Fruit fly (Drosophila melanogaster) whole organism, embryonic: ENCODE results near the gene Hinfp.
A peak's percentile ranks its signal among the peaks of the same experiment; 100 is the strongest.

Source experiments
- Abd-B ChIP-seq: fragments of 200-800 bp; sonication (Bioruptor generic); optimal IDR thresholded peaks from 2 replicates; lab custom pipeline; 2018; ENCODE audit warnings: missing biosample characterization, mild to moderate bottlenecking, missing genetic modification characterization, moderate library complexity
- Atf6 ChIP-seq: fragments of 200-800 bp; sonication (Bioruptor generic); IDR thresholded peaks from 2 replicates; pipeline ENCODE4 v1.3.6; 2022; ENCODE audit warnings: missing biosample characterization, missing genetic modification characterization
- BEAF-32 ChIP-seq: fragments of 200-800 bp; sonication (Bioruptor generic); optimal IDR thresholded peaks from 3 replicates; lab custom pipeline; 2017; ENCODE audit warnings: missing biosample characterization, missing genetic modification characterization, mild to moderate bottlenecking, moderate library complexity, missing genetic modification reagents
- BtbVII ChIP-seq: fragments of 200-800 bp; sonication (Bioruptor generic); optimal IDR thresholded peaks from 3 replicates; lab custom pipeline; 2017; ENCODE audit warnings: missing biosample characterization, mild to moderate bottlenecking, missing genetic modification characterization
- CG10147 ChIP-seq: fragments of 200-800 bp; sonication (Bioruptor generic); optimal IDR thresholded peaks from 2 replicates; lab custom pipeline; 2019; ENCODE audit warnings: missing biosample characterization, mild to moderate bottlenecking, missing genetic modification characterization, moderate library complexity
- CG10209 ChIP-seq: fragments of 200-800 bp; sonication (Bioruptor generic); optimal IDR thresholded peaks from 3 replicates; lab custom pipeline; 2017; ENCODE audit warnings: missing biosample characterization, mild to moderate bottlenecking, missing genetic modification characterization, missing genetic modification reagents
- CG10321 ChIP-seq: fragments of 200-800 bp; sonication (Bioruptor generic); IDR thresholded peaks from 2 replicates; pipeline ENCODE4 v1.3.6; 2022; ENCODE audit warnings: missing biosample characterization, missing genetic modification characterization
- CG10543 ChIP-seq: fragments of 200-800 bp; sonication (Bioruptor generic); optimal IDR thresholded peaks from 3 replicates; lab custom pipeline; 2017; ENCODE audit warnings: missing biosample characterization, mild to moderate bottlenecking, missing genetic modification characterization, moderate library complexity
- CG10654 ChIP-seq: fragments of 200-800 bp; sonication (Bioruptor generic); optimal IDR thresholded peaks from 2 replicates; lab custom pipeline; 2016; ENCODE audit warnings: missing biosample characterization, missing genetic modification characterization
- CG11504 ChIP-seq: fragments of 200-800 bp; sonication (Bioruptor generic); optimal IDR thresholded peaks from 3 replicates; lab custom pipeline; 2019; ENCODE audit warnings: missing biosample characterization, mild to moderate bottlenecking, missing genetic modification characterization, moderate library complexity
- CG12071 ChIP-seq: fragments of 200-800 bp; sonication (Bioruptor generic); optimal IDR thresholded peaks from 3 replicates; lab custom pipeline; 2018; ENCODE audit warnings: missing biosample characterization, mild to moderate bottlenecking, missing genetic modification characterization
- CG12299 ChIP-seq: fragments of 200-800 bp; sonication (Bioruptor generic); optimal IDR thresholded peaks from 2 replicates; lab custom pipeline; 2018; ENCODE audit warnings: missing biosample characterization, mild to moderate bottlenecking, missing genetic modification characterization
- CG13424 ChIP-seq: fragments of 200-800 bp; sonication (Bioruptor generic); optimal IDR thresholded peaks from 2 replicates; lab custom pipeline; 2019; ENCODE audit warnings: missing biosample characterization, mild to moderate bottlenecking, missing genetic modification characterization, moderate library complexity
- CG14050 ChIP-seq: fragments of 200-800 bp; sonication (Bioruptor generic); IDR thresholded peaks from 3 replicates; pipeline ENCODE4 v1.3.6; 2022; ENCODE audit warnings: missing biosample characterization, missing genetic modification characterization
- CG14441 ChIP-seq: fragments of 200-800 bp; sonication (Bioruptor generic); IDR thresholded peaks from 2 replicates; pipeline ENCODE4 v1.3.6; 2022; ENCODE audit warnings: missing biosample characterization, missing genetic modification characterization
- CG17385 ChIP-seq: fragments of 200-800 bp; sonication (Bioruptor generic); optimal IDR thresholded peaks from 3 replicates; lab custom pipeline; 2018; ENCODE audit warnings: missing biosample characterization, mild to moderate bottlenecking, missing genetic modification characterization
- CG2202 ChIP-seq: fragments of 200-800 bp; sonication (Bioruptor generic); optimal IDR thresholded peaks from 2 replicates; lab custom pipeline; 2018; ENCODE audit warnings: missing biosample characterization, mild to moderate bottlenecking, missing genetic modification characterization
- CG30431 ChIP-seq: fragments of 200-800 bp; sonication (Bioruptor generic); optimal IDR thresholded peaks from 2 replicates; lab custom pipeline; 2017; ENCODE audit warnings: missing biosample characterization, missing genetic modification characterization
- CG3065 ChIP-seq: fragments of 200-800 bp; sonication (Bioruptor generic); optimal IDR thresholded peaks from 2 replicates; lab custom pipeline; 2016; ENCODE audit warnings: missing biosample characterization, missing genetic modification characterization
- CG31365 ChIP-seq: fragments of 200-800 bp; sonication (Bioruptor generic); optimal IDR thresholded peaks from 2 replicates; lab custom pipeline; 2018; ENCODE audit warnings: missing biosample characterization, mild to moderate bottlenecking, missing genetic modification characterization
- CG31388 ChIP-seq: fragments of 200-800 bp; sonication (Bioruptor generic); optimal IDR thresholded peaks from 2 replicates; lab custom pipeline; 2016; ENCODE audit warnings: missing biosample characterization, missing genetic modification characterization
- CG32772 ChIP-seq: fragments of 200-800 bp; sonication (Bioruptor generic); IDR thresholded peaks from 2 replicates; pipeline ENCODE4 v1.3.6; 2022; ENCODE audit warnings: missing biosample characterization, missing genetic modification characterization
- CG4730 ChIP-seq: fragments of 200-800 bp; sonication (Bioruptor generic); IDR thresholded peaks from 2 replicates; pipeline ENCODE4 v1.3.6; 2022; ENCODE audit warnings: missing biosample characterization, missing genetic modification characterization
- CG5180 ChIP-seq: fragments of 200-800 bp; sonication (Bioruptor generic); optimal IDR thresholded peaks from 3 replicates; lab custom pipeline; 2017; ENCODE audit warnings: missing biosample characterization, missing genetic modification characterization, mild to moderate bottlenecking, moderate library complexity, missing genetic modification reagents
- CG9727 ChIP-seq: fragments of 200-800 bp; sonication (Bioruptor generic); optimal IDR thresholded peaks from 3 replicates; lab custom pipeline; 2017; ENCODE audit warnings: missing biosample characterization, mild to moderate bottlenecking, missing genetic modification characterization
- CG9797 ChIP-seq: fragments of 200-800 bp; sonication (Bioruptor generic); optimal IDR thresholded peaks from 3 replicates; lab custom pipeline; 2018; ENCODE audit warnings: missing biosample characterization, mild to moderate bottlenecking, missing genetic modification characterization
- CTCF ChIP-seq: fragments of 200-800 bp; sonication (Bioruptor generic); optimal IDR thresholded peaks from 2 replicates; lab custom pipeline; 2017; ENCODE audit warnings: missing biosample characterization, mild to moderate bottlenecking, missing genetic modification characterization, moderate library complexity
- D ChIP-seq, 2 experiments: fragments of 200-800 bp in 1 of 2; fragments of >200 bp in 1 of 2; sonication (Bioruptor generic) in 1 of 2; optimal IDR thresholded peaks; 2 replicates in 1 of 2; 3 replicates in 1 of 2; lab custom pipeline; 2017; ENCODE audit warnings: mild to moderate bottlenecking in 1 of 2, missing biosample characterization in 1 of 2, missing genetic modification characterization in 1 of 2, missing genetic modification reagents in 1 of 2
- Dip3 ChIP-seq: fragments of 200-800 bp; sonication (Bioruptor generic); optimal IDR thresholded peaks from 3 replicates; lab custom pipeline; 2016; ENCODE audit warnings: missing biosample characterization, missing genetic modification characterization
- HHEX ChIP-seq: fragments of 200-800 bp; sonication (Bioruptor generic); optimal IDR thresholded peaks from 3 replicates; lab custom pipeline; 2017; ENCODE audit warnings: missing biosample characterization, mild to moderate bottlenecking, missing genetic modification characterization, missing genetic modification reagents
- HLH54F ChIP-seq: fragments of 200-800 bp; sonication (Bioruptor generic); optimal IDR thresholded peaks from 3 replicates; lab custom pipeline; 2016; ENCODE audit warnings: missing biosample characterization, missing genetic modification characterization
- HLHmδ ChIP-seq: fragments of 200-800 bp; sonication (Bioruptor generic); optimal IDR thresholded peaks from 2 replicates; lab custom pipeline; 2018; ENCODE audit warnings: missing biosample characterization, mild to moderate bottlenecking, missing genetic modification characterization, moderate library complexity
- HmgZ ChIP-seq: fragments of 200-800 bp; sonication (Bioruptor generic); optimal IDR thresholded peaks from 2 replicates; lab custom pipeline; 2018; ENCODE audit warnings: missing biosample characterization, mild to moderate bottlenecking, missing genetic modification characterization
- Hsf ChIP-seq: fragments of 200-800 bp; sonication (Bioruptor generic); optimal IDR thresholded peaks from 3 replicates; lab custom pipeline; 2016; ENCODE audit warnings: missing biosample characterization, missing genetic modification characterization
- Nf-YA ChIP-seq: fragments of 200-800 bp; sonication (Bioruptor generic); IDR thresholded peaks from 2 replicates; pipeline ENCODE4 v1.3.6; 2022; ENCODE audit warnings: missing biosample characterization, missing genetic modification characterization
- Rfx ChIP-seq: fragments of 200-800 bp; sonication (Bioruptor generic); IDR thresholded peaks from 2 replicates; pipeline ENCODE4 v1.3.6; 2022; ENCODE audit warnings: missing biosample characterization, missing genetic modification characterization
- abd-A ChIP-seq: fragments of 200-800 bp; sonication (Bioruptor generic); optimal IDR thresholded peaks from 3 replicates; lab custom pipeline; 2019; ENCODE audit warnings: missing biosample characterization, mild to moderate bottlenecking, missing genetic modification characterization, moderate library complexity
- amos ChIP-seq: fragments of 200-800 bp; sonication (Bioruptor generic); IDR thresholded peaks from 2 replicates; pipeline ENCODE4 v1.3.6; 2022; ENCODE audit warnings: missing biosample characterization, missing genetic modification characterization; ENCODE audit not compliant: partially characterized antibody
- bsh ChIP-seq, 2 experiments: fragments of 200-800 bp; sonication (Bioruptor generic); optimal IDR thresholded peaks; 2 replicates each; lab custom pipeline; 2017 to 2018; ENCODE audit warnings: mild to moderate bottlenecking in 2 of 2, missing biosample characterization in 2 of 2, missing genetic modification characterization in 2 of 2, moderate library complexity in 1 of 2
- cato ChIP-seq: fragments of 200-800 bp; sonication (Bioruptor generic); optimal IDR thresholded peaks from 2 replicates; lab custom pipeline; 2016; ENCODE audit warnings: missing biosample characterization, missing genetic modification characterization, borderline replicate concordance
- crol ChIP-seq: fragments of 200-800 bp; sonication (Bioruptor generic); IDR thresholded peaks from 2 replicates; pipeline ENCODE4 v1.3.6; 2022; ENCODE audit warnings: missing biosample characterization, missing genetic modification characterization
- ems ChIP-seq: fragments of 200-800 bp; sonication (Bioruptor generic); optimal IDR thresholded peaks from 3 replicates; lab custom pipeline; 2016; ENCODE audit warnings: missing biosample characterization, missing genetic modification characterization
- ewg ChIP-seq: fragments of 200-800 bp; sonication (Bioruptor generic); optimal IDR thresholded peaks from 3 replicates; lab custom pipeline; 2017; ENCODE audit warnings: mild to moderate bottlenecking, missing biosample characterization, missing genetic modification reagents, missing genetic modification characterization
- lab ChIP-seq: fragments of 200-800 bp; sonication (Bioruptor generic); optimal IDR thresholded peaks from 3 replicates; lab custom pipeline; 2017; ENCODE audit warnings: missing biosample characterization, missing genetic modification characterization, mild to moderate bottlenecking, moderate library complexity, missing genetic modification reagents
- lola ChIP-seq, 3 experiments: fragments of >200 bp in 2 of 3; fragments of 200-800 bp in 1 of 3; sonication (Bioruptor generic) in 1 of 3; optimal IDR thresholded peaks; 2 replicates each; lab custom pipeline; 2017 to 2019; ENCODE audit warnings: missing biosample characterization in 3 of 3, missing genetic modification characterization in 3 of 3, mild to moderate bottlenecking in 1 of 3, moderate library complexity in 1 of 3
- pros ChIP-seq: fragments of 200-800 bp; sonication (Bioruptor generic); optimal IDR thresholded peaks from 3 replicates; lab custom pipeline; 2019; ENCODE audit warnings: missing biosample characterization, mild to moderate bottlenecking, missing genetic modification characterization, moderate library complexity
- salm ChIP-seq: fragments of 200-800 bp; sonication (Bioruptor generic); optimal IDR thresholded peaks from 2 replicates; lab custom pipeline; 2018; ENCODE audit warnings: missing biosample characterization, mild to moderate bottlenecking, missing genetic modification characterization
- sens ChIP-seq: fragments of 200-800 bp; sonication (Bioruptor generic); peaks from one replicate; lab custom pipeline; 2016; ENCODE audit warnings: missing biosample characterization, missing genetic modification characterization
- shn ChIP-seq: fragments of 200-800 bp; sonication (Bioruptor generic); optimal IDR thresholded peaks from 3 replicates; lab custom pipeline; 2016; ENCODE audit warnings: missing biosample characterization, missing genetic modification characterization
- zen ChIP-seq: fragments of 200-800 bp; sonication (Bioruptor generic); optimal IDR thresholded peaks from 3 replicates; lab custom pipeline; 2018; ENCODE audit warnings: missing biosample characterization, mild to moderate bottlenecking, missing genetic modification characterization, moderate library complexity
- zfh2 ChIP-seq: fragments of 200-800 bp; sonication (Bioruptor generic); optimal IDR thresholded peaks from 2 replicates; lab custom pipeline; 2016; ENCODE audit warnings: missing biosample characterization, missing genetic modification characterization

The Hinfp gene

DNA sequence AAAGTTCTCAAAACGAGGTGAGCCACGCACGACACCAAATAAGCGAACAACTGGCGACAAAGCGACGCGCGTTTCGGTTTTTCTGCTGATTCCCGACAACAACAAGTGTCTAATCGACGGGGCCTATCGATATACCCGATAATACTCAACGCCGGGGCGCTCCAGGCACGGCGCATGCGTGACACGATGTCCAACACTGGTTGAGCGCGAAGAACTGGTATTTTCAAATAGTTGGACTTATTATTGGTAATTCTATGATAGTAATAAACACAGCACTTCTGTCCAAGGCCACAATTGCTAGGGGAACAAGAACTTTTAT is 7.9 kb upstream of the Hinfp start (continued):
- TF ChIP-seq CG5180 (GFP tag; lab: Kevin White, UChicago) (no peak), CG31365 (no peak), salm (tag; lab: Kevin White, UChicago) (no peak), HLH54F (GFP tag; lab: Kevin White, UChicago) (no peak), CG9797 (GFP tag; lab: Kevin White, UChicago) (peak; percentile 38), CG10147 (GFP tag; lab: Kevin White, UChicago) (no peak), CG13424 (tag; lab: Kevin White, UChicago) (no peak), zen (tag; lab: Kevin White, UChicago) (no peak), BtbVII (GFP tag; lab: Kevin White, UChicago) (no peak), CG11504 (no peak), sens (peak; percentile 58), Nf-YA (GFP tag; lab: Robert Waterston, UW) (no peak), CG12071 (no peak), cato (no peak), CTCF (GFP tag; lab: Kevin White, UChicago) (peak; percentile 52), HLHmδ (GFP tag; lab: Kevin White, UChicago) (no peak), CG30431 (no peak), BEAF-32 (GFP tag; lab: Kevin White, UChicago) (peak; percentile 84), shn (GFP tag; lab: Kevin White, UChicago) (peak; percentile 24), crol (GFP tag; lab: Robert Waterston, UW) (no peak), bsh (GFP tag; optimal IDR thresholded peaks at IDR 0.05; lab: Kevin White, UChicago) (no peak), lab (GFP tag; lab: Kevin White, UChicago) (no peak), abd-A (tag; lab: Kevin White, UChicago) (no peak), Abd-B (GFP tag; lab: Kevin White, UChicago) (no peak), HmgZ (tag; lab: Kevin White, UChicago) (peak; percentile 41), Hsf (GFP tag; lab: Kevin White, UChicago) (peak; percentile 13), amos (GFP tag; lab: Robert Waterston, UW) (peak; percentile 87), CG10321 (GFP tag; lab: Robert Waterston, UW) (no peak), D (optimal IDR thresholded peaks at IDR 0.05; lab: Kevin White, UChicago) (no peak), D (GFP tag; optimal IDR thresholded peaks at IDR 0.05; lab: Kevin White, UChicago) (no peak), Rfx (GFP tag; lab: Robert Waterston, UW) (peak; percentile 50), CG14441 (GFP tag; lab: Robert Waterston, UW) (no peak), CG32772 (GFP tag; lab: Robert Waterston, UW) (no peak), HHEX (GFP tag; lab: Kevin White, UChicago) (no peak), CG14050 (no peak), pros (GFP tag; lab: Kevin White, UChicago) (no peak), Dip3 (GFP tag; lab: Kevin White, UChicago) (no peak), CG12299 (no peak), CG3065 (GFP tag; lab: Kevin White, UChicago) (no peak), ems (no peak), CG17385 (GFP tag; lab: Kevin White, UChicago) (no peak), zfh2 (GFP tag; lab: Kevin White, UChicago) (peak; percentile 35), CG31388 (GFP tag; lab: Kevin White, UChicago) (no peak), CG10543 (GFP tag; lab: Kevin White, UChicago) (no peak), Atf6 (GFP tag; lab: Robert Waterston, UW) (no peak), lola (GFP tag; optimal IDR thresholded peaks at IDR 0.05; lab: Kevin White, UChicago) (no peak), ewg (GFP tag; lab: Kevin White, UChicago) (peak; percentile 57), CG2202 (tag; lab: Kevin White, UChicago) (no peak), CG10654 (GFP tag; lab: Kevin White, UChicago) (no peak), CG10209 (GFP tag; lab: Kevin White, UChicago) (no peak), CG9727 (GFP tag; lab: Kevin White, UChicago) (no peak), CG4730 (GFP tag; lab: Robert Waterston, UW) (no peak)
